Fruit fly (Drosophila melanogaster): Measurements from ENCODE around the gene CG9915.

DNA sequence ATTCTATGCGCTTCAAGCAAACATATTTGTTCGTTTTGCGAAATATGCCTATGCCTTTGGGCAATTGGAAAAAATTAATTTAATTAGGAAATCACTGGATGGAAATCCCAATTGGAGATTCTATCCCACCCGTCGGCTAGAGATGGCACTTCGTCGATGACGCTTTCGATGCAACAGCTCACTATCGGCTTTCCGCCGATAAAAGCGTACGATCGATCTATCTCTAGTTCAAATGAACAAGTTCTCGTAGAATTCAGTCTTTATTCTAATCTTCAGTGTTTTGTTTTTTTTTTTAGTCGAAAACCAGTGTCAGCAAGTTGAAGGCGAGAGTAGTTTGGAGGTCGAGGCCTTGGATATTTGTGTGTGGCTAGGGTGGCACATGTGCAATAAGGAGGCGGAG lies 10.1 kb upstream of the CG9915 start, which contains the start of the genes CG9917 and CG32579:
- TF ChIP-seq salr (GFP tag; optimal IDR thresholded peaks at IDR 0.05): no peak
- TF ChIP-seq CG9139 (GFP tag; optimal IDR thresholded peaks at IDR 0.05): no peak
- no peak for TF ChIP-seq Blimp-1 (GFP tag; optimal IDR thresholded peaks at IDR 0.05)
- TF ChIP-seq Met (GFP tag; optimal IDR thresholded peaks at IDR 0.05): no peak
- TF ChIP-seq Hr39 (GFP tag; optimal IDR thresholded peaks at IDR 0.05): no peak
- TF ChIP-seq fd59A (GFP tag; optimal IDR thresholded peaks at IDR 0.05): no peak
- TF ChIP-seq ss (GFP tag; optimal IDR thresholded peaks at IDR 0.05): no peak
- TF ChIP-seq CG16779 (tag; optimal IDR thresholded peaks at IDR 0.05): no peak
- no peak for TF ChIP-seq OdsH (GFP tag; optimal IDR thresholded peaks at IDR 0.05)
- TF ChIP-seq pdm3 (GFP tag; optimal IDR thresholded peaks at IDR 0.05): no peak
- TF ChIP-seq esn (GFP tag; optimal IDR thresholded peaks at IDR 0.05): no peak

Data from whole organism, prepupa.